Fruit fly (Drosophila melanogaster): ENCODE results near the gene Pld3.

dm6 chr2L:21113546-21113945 is 45.1 kb upstream of the Pld3 start:
- TF ChIP-seq CTCF (optimal IDR thresholded peaks at IDR 0.05) (no peak), CG8478 (optimal IDR thresholded peaks at IDR 0.05) (no peak)
